Fruit fly (Drosophila melanogaster) whole organism, adult: ENCODE data around the gene Chro.
A peak's percentile ranks its signal among the peaks of the same experiment; 100 is the strongest.

Experiments used
- CG11617 ChIP-seq: fragments of 200-800 bp; sonication (Bioruptor generic); optimal IDR thresholded peaks from 2 replicates; lab custom pipeline; 2017; ENCODE audit warnings: mild to moderate bottlenecking, missing biosample characterization, missing genetic modification reagents, missing genetic modification characterization
- CG12768 ChIP-seq: fragments of 200-800 bp; sonication (Bioruptor generic); optimal IDR thresholded peaks from 2 replicates; lab custom pipeline; 2017; ENCODE audit warnings: missing biosample characterization, missing genetic modification characterization, mild to moderate bottlenecking, moderate library complexity, missing genetic modification reagents
- CG14711 ChIP-seq: fragments of 200-800 bp; sonication (Bioruptor generic); optimal IDR thresholded peaks from 2 replicates; lab custom pipeline; 2018; ENCODE audit warnings: missing biosample characterization, mild to moderate bottlenecking, missing genetic modification characterization, moderate library complexity
- CG1620 ChIP-seq: fragments of 200-800 bp; sonication (Bioruptor generic); optimal IDR thresholded peaks from 2 replicates; lab custom pipeline; 2016; ENCODE audit warnings: missing biosample characterization, missing genetic modification characterization
- CG33017 ChIP-seq: fragments of 200-800 bp; sonication (Bioruptor generic); optimal IDR thresholded peaks from 2 replicates; lab custom pipeline; 2018; ENCODE audit warnings: missing biosample characterization, mild to moderate bottlenecking, missing genetic modification characterization, moderate library complexity
- CG5204 ChIP-seq: fragments of 200-800 bp; sonication (Bioruptor generic); optimal IDR thresholded peaks from 2 replicates; lab custom pipeline; 2016; ENCODE audit warnings: missing biosample characterization, missing genetic modification characterization
- CG7045 ChIP-seq: fragments of 200-800 bp; sonication (Bioruptor generic); optimal IDR thresholded peaks from 2 replicates; lab custom pipeline; 2017; ENCODE audit warnings: missing biosample characterization, mild to moderate bottlenecking, missing genetic modification characterization
- CG7101 ChIP-seq: fragments of 200-800 bp; sonication (Bioruptor generic); optimal IDR thresholded peaks from 2 replicates; lab custom pipeline; 2018; ENCODE audit warnings: missing biosample characterization, mild to moderate bottlenecking, missing genetic modification characterization, moderate library complexity
- Clk ChIP-seq: fragments of 200-800 bp; sonication (Bioruptor generic); optimal IDR thresholded peaks from 2 replicates; lab custom pipeline; 2017; ENCODE audit warnings: missing biosample characterization, missing genetic modification characterization
- Crg-1 ChIP-seq: fragments of 200-800 bp; sonication (Bioruptor generic); optimal IDR thresholded peaks from 2 replicates; lab custom pipeline; 2016; ENCODE audit warnings: missing biosample characterization, missing genetic modification characterization
- Hr96 ChIP-seq: fragments of 200-800 bp; sonication (Bioruptor generic); optimal IDR thresholded peaks from 2 replicates; lab custom pipeline; 2016; ENCODE audit warnings: missing biosample characterization, missing genetic modification characterization
- Mnt ChIP-seq: fragments of 200-800 bp; sonication (Bioruptor generic); optimal IDR thresholded peaks from 2 replicates; lab custom pipeline; 2016; ENCODE audit warnings: missing biosample characterization, mild to moderate bottlenecking, missing genetic modification characterization
- bab1 ChIP-seq: fragments of 200-800 bp; sonication (Bioruptor generic); optimal IDR thresholded peaks from 3 replicates; lab custom pipeline; 2019; ENCODE audit warnings: missing biosample characterization, mild to moderate bottlenecking, missing genetic modification characterization, moderate library complexity
- cic ChIP-seq: fragments of 200-800 bp; sonication (Bioruptor generic); optimal IDR thresholded peaks from 2 replicates; lab custom pipeline; 2017; ENCODE audit warnings: missing biosample characterization, mild to moderate bottlenecking, missing genetic modification characterization, moderate library complexity
- cnc ChIP-seq, 2 experiments: fragments of >200 bp; optimal IDR thresholded peaks; 2 replicates each; lab custom pipeline; 2017
- kay ChIP-seq: fragments of 200-800 bp; sonication (Bioruptor generic); peaks from one replicate; lab custom pipeline; 2016; ENCODE audit warnings: missing biosample characterization, missing genetic modification characterization, borderline replicate concordance
- ovo ChIP-seq: fragments of 200-800 bp; sonication (Bioruptor generic); optimal IDR thresholded peaks from 2 replicates; lab custom pipeline; 2016; ENCODE audit warnings: missing biosample characterization, missing genetic modification characterization
- pad ChIP-seq: fragments of 200-800 bp; sonication (Bioruptor generic); optimal IDR thresholded peaks from 3 replicates; lab custom pipeline; 2017; ENCODE audit warnings: missing biosample characterization, missing genetic modification characterization, mild to moderate bottlenecking, moderate library complexity, missing genetic modification reagents
- tj ChIP-seq: fragments of 200-800 bp; sonication (Bioruptor generic); optimal IDR thresholded peaks from 3 replicates; lab custom pipeline; 2017; ENCODE audit warnings: missing biosample characterization, mild to moderate bottlenecking, missing genetic modification characterization, moderate library complexity
- toe ChIP-seq: fragments of 200-800 bp; sonication (Bioruptor generic); optimal IDR thresholded peaks from 2 replicates; lab custom pipeline; 2016; ENCODE audit warnings: missing biosample characterization, missing genetic modification characterization

Gene Chro

dm6 chr3L:22826236-22826635 lies 52.5 kb downstream of the Chro start:
- TF ChIP-seq CG33017 (tag; lab: Kevin White, UChicago) = no peak
- peak; percentile 93 for TF ChIP-seq tj (GFP tag; lab: Kevin White, UChicago)
- TF ChIP-seq toe (GFP tag; lab: Kevin White, UChicago) = no peak

dm6 chr3L:22824668-22825192 lies 54.1 kb downstream of the Chro start:
- TF ChIP-seq CG1620 (no peak), cic (GFP tag; lab: Kevin White, UChicago) (peak; percentile 74), kay (GFP tag; lab: Kevin White, UChicago) (no peak), Clk (peak; percentile 59), CG33017 (tag; lab: Kevin White, UChicago) (peak; percentile 69), toe (GFP tag; lab: Kevin White, UChicago) (no peak), CG14711 (peak; percentile 8), cnc (optimal IDR thresholded peaks at IDR 0.05; lab: Kevin White, UChicago) (no peak), CG12768 (GFP tag; lab: Kevin White, UChicago) (peak; percentile 69), tj (GFP tag; lab: Kevin White, UChicago) (peak; percentile 34), CG7101 (peak; percentile 30), ovo (GFP tag; lab: Kevin White, UChicago) (peak; percentile 5), Crg-1 (GFP tag; lab: Kevin White, UChicago) (peak; percentile 21), pad (GFP tag; lab: Kevin White, UChicago) (peak; percentile 43), CG7045 (no peak), Mnt (GFP tag; lab: Kevin White, UChicago) (peak; percentile 80), CG11617 (GFP tag; lab: Kevin White, UChicago) (peak; percentile 60), Hr96 (GFP tag; lab: Kevin White, UChicago) (peak; percentile 48), bab1 (GFP tag; lab: Kevin White, UChicago) (peak; percentile 9), CG5204 (GFP tag; lab: Kevin White, UChicago) (no peak)
